Fruit fly (Drosophila melanogaster): ENCODE results near the gene esc.

DNA sequence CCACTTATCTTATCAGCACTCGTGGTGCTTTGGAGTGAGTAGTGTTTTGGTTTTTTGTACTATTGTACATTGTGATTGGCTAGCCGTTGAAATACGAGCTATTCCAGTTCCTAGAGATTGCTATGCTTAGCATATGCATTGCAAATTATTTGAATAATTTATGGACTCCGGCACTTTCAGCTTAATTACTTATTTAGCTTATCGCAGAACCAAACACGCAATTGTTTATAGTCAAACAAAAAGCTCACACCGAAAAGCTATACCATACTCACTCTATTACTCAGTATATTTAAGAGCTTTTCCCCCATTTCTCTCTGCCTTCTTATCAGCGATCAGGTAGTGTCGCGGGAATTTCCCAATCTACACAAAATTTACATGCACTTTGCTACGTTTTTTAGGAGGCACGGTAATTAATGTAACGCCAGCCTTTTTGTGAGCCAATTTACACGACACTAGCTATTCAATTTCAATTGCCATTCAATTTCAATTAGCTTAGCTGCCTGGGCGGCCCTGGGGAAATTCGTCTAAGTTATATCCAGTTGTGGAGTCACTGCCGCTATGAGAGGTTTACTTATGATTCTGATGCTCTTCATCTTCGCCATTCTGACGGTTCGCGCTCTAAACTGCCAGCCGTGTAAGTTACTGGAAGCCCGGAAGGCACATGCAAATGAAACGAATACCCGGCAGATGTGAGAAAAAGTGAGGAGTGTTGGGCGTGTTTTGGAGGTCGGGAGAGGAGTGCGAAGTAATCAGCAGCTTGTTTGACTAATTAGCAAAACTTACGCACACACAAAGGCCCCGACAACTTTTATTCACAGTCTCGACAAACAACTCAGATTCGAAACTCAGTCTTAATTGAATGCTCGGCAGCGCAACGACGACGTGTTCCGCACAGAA lies 13.3 kb upstream of the esc start, which contains the start of the genes CG44008, CG14933, CG46426 and CG42486:
- TF ChIP-seq usp (GFP tag; optimal IDR thresholded peaks at IDR 0.05) = no peak
- TF ChIP-seq pan (optimal IDR thresholded peaks at IDR 0.05) = no peak
- TF ChIP-seq psq (optimal IDR thresholded peaks at IDR 0.05) = no peak
- TF ChIP-seq CG8478 (optimal IDR thresholded peaks at IDR 0.05) = no peak
- no peak for TF ChIP-seq Dll (optimal IDR thresholded peaks at IDR 0.05)
- no peak for TF ChIP-seq EcR (GFP tag; optimal IDR thresholded peaks at IDR 0.05)

All from whole organism.